Worm (Caenorhabditis elegans) whole organism, L1 larva: ENCODE data around the gene Y62H9A.15.

ENCODE experiments used
- C04F5.9 ChIP-seq: sonication (generic microtip); optimal IDR thresholded peaks from 2 replicates; lab custom pipeline; 2016; ENCODE audit warnings: missing genetic modification characterization, missing compliant biosample characterization
- lin-14 ChIP-seq: fragments of 200-800 bp; sonication (Bioruptor generic); optimal IDR thresholded peaks from 2 replicates; lab custom pipeline; 2018; ENCODE audit warnings: mild to moderate bottlenecking, missing genetic modification characterization, moderate library complexity, missing compliant biosample characterization
- lsy-2 ChIP-seq, 2 experiments: fragments of 150-350 bp; optimal IDR thresholded peaks; 2 replicates each; lab custom pipeline; 2014; ENCODE audit warnings: missing biosample characterization in 2 of 2, missing genetic modification characterization in 2 of 2
- nhr-28 ChIP-seq: fragments of 150-350 bp; optimal IDR thresholded peaks from 2 replicates; lab custom pipeline; 2014; ENCODE audit warnings: missing biosample characterization, missing genetic modification characterization
- pag-3 ChIP-seq: sonication (generic microtip); optimal IDR thresholded peaks from 2 replicates; lab custom pipeline; 2017; ENCODE audit warnings: missing genetic modification characterization, mild to moderate bottlenecking, missing compliant biosample characterization, antibody characterized with exemption, borderline replicate concordance; ENCODE audit not compliant: insufficient read depth
- rnt-1 ChIP-seq: sonication (generic microtip); optimal IDR thresholded peaks from 2 replicates; lab custom pipeline; 2016; ENCODE audit warnings: mild to moderate bottlenecking, missing genetic modification characterization, moderate library complexity, missing compliant biosample characterization
- unc-30 ChIP-seq: sonication (generic microtip); optimal IDR thresholded peaks from 2 replicates; lab custom pipeline; 2017; ENCODE audit warnings: missing biosample characterization, missing genetic modification characterization
- ztf-11 ChIP-seq, 2 experiments: sonication (generic microtip); optimal IDR thresholded peaks; 2 replicates each; lab custom pipeline; 2016 to 2017; ENCODE audit warnings: missing genetic modification characterization in 2 of 2, missing biosample characterization in 1 of 2, missing compliant biosample characterization in 1 of 2

DNA sequence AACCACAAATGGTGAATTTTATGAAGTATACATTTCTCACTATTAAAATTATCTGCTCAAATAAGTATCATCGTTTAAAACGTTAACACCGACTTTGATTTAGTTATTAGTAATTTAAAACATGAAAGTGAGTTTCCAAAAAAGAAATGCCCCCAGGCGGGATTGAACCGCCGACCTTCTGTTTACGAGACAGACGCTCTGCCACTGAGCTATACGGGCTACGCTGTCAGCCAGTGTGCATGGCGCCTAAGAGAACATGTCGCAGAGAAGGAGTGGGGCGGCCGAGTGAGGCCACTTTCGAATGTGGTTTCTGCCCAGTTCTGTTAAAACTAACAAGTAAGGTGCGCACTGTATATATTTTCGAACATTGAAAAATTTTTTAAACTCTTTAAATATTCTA is 25.0 kb upstream of the Y62H9A.15 start:
- no peak for TF ChIP-seq nhr-28
- no peak for TF ChIP-seq unc-30 (tag; lab: Kevin White, UChicago)
- peak in 1 of 2 experiments; percentile 17 for TF ChIP-seq lsy-2 (tag; optimal IDR thresholded peaks at IDR 0.05; lab: Kevin White, UChicago)
- TF ChIP-seq lin-14 (GFP tag; lab: Kevin White, UChicago), result peak; percentile 51
- TF ChIP-seq rnt-1 (tag; lab: Kevin White, UChicago), result peak; percentile 67
- TF ChIP-seq pag-3 (tag; lab: Kevin White, UChicago), result no peak
- TF ChIP-seq ztf-11 (tag; optimal IDR thresholded peaks at IDR 0.05; lab: Kevin White, UChicago), result no peak
- no peak for TF ChIP-seq C04F5.9
